Worm (Caenorhabditis elegans): ENCODE measurements around the gene T09D3.3.

The T09D3.3 gene

DNA sequence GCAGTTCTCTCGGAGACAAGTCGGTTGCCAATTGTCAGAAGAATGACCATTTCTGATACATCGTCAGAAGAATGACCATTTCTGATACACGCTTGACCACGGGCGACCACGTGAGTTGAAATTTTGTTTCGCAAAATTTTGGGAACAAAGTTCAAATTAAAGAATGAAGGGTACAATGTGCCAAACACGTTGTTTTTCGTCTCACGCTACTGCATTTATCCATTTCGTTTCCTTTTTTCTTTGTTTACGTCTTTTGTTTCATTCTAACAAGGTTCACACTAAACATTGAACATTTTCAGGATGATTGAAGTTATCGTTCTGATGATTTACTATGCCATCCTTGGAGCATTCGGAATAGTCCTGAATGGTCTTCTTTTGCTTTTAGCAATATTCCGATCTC is 2.1 kb upstream of the T09D3.3 start, which contains the start of gene srd-9:
Gene srd-9 (plus strand): TSS at position 301 of the 400 bp plus-strand sequence.
- no peak for TF ChIP-seq nhr-232 (tag; optimal IDR thresholded peaks at IDR 0.05)
- TF ChIP-seq pros-1 (tag; optimal IDR thresholded peaks at IDR 0.05): no peak
- TF ChIP-seq unc-3 (GFP tag; conservative IDR thresholded peaks at IDR 0.05): no peak
- TF ChIP-seq unc-3 (tag; optimal IDR thresholded peaks at IDR 0.05): no peak
- TF ChIP-seq ceh-6 (GFP tag; optimal IDR thresholded peaks at IDR 0.05): no peak
- no peak for TF ChIP-seq ceh-9 (tag; optimal IDR thresholded peaks at IDR 0.05)
- no peak for TF ChIP-seq ceh-45 (GFP tag; IDR thresholded peaks at IDR 0.05)
- TF ChIP-seq syd-9 (tag; optimal IDR thresholded peaks at IDR 0.05): no peak
- TF ChIP-seq K09A11.1 (tag; optimal IDR thresholded peaks at IDR 0.05; ENCODE audit: insufficient read depth): no peak
- no peak for TF ChIP-seq nhr-11 (tag; optimal IDR thresholded peaks at IDR 0.05)
- no peak for TF ChIP-seq npax-4 (tag; optimal IDR thresholded peaks at IDR 0.05)
- TF ChIP-seq hlh-8 (tag; optimal IDR thresholded peaks at IDR 0.05): no peak
- no peak for TF ChIP-seq ref-2 (tag; optimal IDR thresholded peaks at IDR 0.05)
- no peak for TF ChIP-seq hlh-13 (GFP tag; optimal IDR thresholded peaks at IDR 0.05)
- TF ChIP-seq ceh-48 (tag; optimal IDR thresholded peaks at IDR 0.05): no peak
- no peak for TF ChIP-seq zip-5 (tag; optimal IDR thresholded peaks at IDR 0.05)
- no peak for TF ChIP-seq ceh-14 (tag; optimal IDR thresholded peaks at IDR 0.05)
- no peak for TF ChIP-seq ceh-22 (tag; optimal IDR thresholded peaks at IDR 0.05)
- no peak for TF ChIP-seq odd-2 (tag; optimal IDR thresholded peaks at IDR 0.05)
- TF ChIP-seq eyg-1 (tag; optimal IDR thresholded peaks at IDR 0.05): no peak

DNA sequence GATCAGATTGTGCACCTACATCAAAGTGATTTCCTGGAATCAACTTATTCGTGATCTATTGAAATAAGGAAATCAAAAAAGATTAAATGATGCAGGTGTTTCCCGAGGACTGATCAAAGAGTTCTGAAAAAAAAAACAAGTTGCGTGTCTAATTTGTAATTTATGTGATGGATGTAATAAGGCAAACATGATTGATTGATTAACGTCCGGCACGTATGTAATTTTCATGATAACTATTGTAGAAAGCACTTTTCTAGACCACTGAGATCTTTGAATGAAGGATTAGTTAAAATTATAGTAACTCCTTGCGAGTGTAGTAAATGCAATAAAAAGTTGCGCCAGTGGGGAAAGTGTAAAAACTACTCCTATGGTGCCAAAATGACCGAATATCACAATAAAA is 4.0 kb downstream of the T09D3.3 start, which contains the start of gene srg-25:
Gene srg-25 (minus strand): TSS at position 101 of the 400 bp plus-strand sequence.
- TF ChIP-seq ceh-34 (tag; optimal IDR thresholded peaks at IDR 0.05) (no peak), npax-4 (tag; optimal IDR thresholded peaks at IDR 0.05) (no peak), fax-1 (tag; optimal IDR thresholded peaks at IDR 0.05) (no peak), ceh-19 (GFP tag; optimal IDR thresholded peaks at IDR 0.05) (no peak), ahr-1 (tag; optimal IDR thresholded peaks at IDR 0.05) (no peak)

DNA sequence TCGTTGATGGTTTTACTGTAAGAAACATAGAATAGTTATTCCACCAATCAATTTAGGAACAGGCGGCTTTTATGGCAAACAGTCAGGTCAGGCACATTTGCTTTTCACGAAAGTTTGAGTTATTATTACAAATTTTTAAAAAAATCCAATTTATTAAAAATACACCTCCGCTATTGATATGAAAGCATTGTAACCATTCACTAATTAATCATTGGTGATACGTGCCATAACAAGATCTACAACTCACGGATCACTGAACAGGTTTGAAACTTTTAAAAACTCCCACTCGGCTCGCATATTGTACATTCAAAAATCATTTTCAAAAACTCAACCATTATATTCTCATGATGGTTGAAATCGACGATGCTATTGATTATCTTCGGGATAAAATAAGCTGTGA is 9.9 kb downstream of the T09D3.3 start, which contains the start of gene srg-27:
Gene srg-27 (plus strand): TSS at position 301 of the 400 bp plus-strand sequence.
- TF ChIP-seq K02D7.2 (tag; optimal IDR thresholded peaks at IDR 0.05): no peak

DNA sequence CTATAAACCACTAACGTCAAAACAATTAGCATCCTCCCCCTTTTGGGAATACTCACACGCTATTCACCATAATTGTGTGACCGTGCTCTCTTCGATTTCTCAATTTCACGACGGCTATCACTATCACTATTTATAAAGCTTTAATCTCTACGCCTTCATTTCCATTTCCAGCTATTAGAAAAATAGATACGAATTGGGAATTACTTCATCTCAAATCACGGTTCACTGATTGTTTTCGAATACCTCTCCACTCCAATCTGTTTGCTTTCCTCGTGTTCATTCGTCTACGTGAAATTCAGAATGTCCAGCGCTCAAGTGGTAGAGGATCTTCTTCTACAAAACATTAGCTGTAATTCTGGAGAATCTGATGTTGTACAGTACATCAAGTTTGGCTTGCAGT is 12.5 kb downstream of the T09D3.3 start, which contains the start of gene srg-29:
Gene srg-29 (plus strand): TSS at position 301 of the 400 bp plus-strand sequence.
- TF ChIP-seq ceh-22 (tag; optimal IDR thresholded peaks at IDR 0.05) (no peak), hlh-6 (tag; optimal IDR thresholded peaks at IDR 0.05) (no peak), ztf-16 (tag; optimal IDR thresholded peaks at IDR 0.05) (no peak), K02D7.2 (tag; optimal IDR thresholded peaks at IDR 0.05) (no peak), K09A11.1 (tag; optimal IDR thresholded peaks at IDR 0.05; ENCODE audit: insufficient read depth) (no peak), nhr-11 (tag; optimal IDR thresholded peaks at IDR 0.05) (no peak), pha-2 (tag; optimal IDR thresholded peaks at IDR 0.05) (no peak), ref-2 (tag; optimal IDR thresholded peaks at IDR 0.05) (no peak), sox-2 (GFP tag; IDR thresholded peaks at IDR 0.05) (no peak), ama-1 (optimal IDR thresholded peaks at IDR 0.05) (no peak), pat-9 (tag; optimal IDR thresholded peaks at IDR 0.05) (no peak), unc-42 (tag; optimal IDR thresholded peaks at IDR 0.05) (no peak)

DNA sequence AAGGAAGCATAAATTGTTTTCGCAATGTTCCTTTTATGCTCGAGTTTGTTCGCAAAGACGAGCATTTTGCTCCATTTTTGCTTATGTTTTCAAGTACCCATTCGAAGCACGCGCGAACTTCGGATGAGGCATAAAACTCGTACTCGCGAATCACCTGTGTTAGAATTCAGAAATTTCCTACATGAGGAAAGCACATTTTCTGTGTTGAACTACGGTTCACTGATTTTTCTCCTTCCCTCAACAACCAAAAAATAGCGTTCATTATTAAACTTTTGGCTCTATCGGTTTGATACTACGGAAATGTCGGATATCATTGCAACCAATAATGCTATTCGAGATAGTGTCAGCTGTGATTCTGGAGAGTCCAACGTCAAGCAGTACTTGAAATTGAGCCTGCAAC is 14.8 kb downstream of the T09D3.3 start, which contains the start of gene srg-28:
Gene srg-28 (plus strand): TSS at position 301 of the 400 bp plus-strand sequence.
- TF ChIP-seq pha-4 (tag; optimal IDR thresholded peaks at IDR 0.05) (no peak), ttx-3 (tag; optimal IDR thresholded peaks at IDR 0.05) (no peak), ceh-30 (tag; optimal IDR thresholded peaks at IDR 0.05) (no peak), syd-9 (tag; optimal IDR thresholded peaks at IDR 0.05) (no peak), unc-3 (GFP tag; conservative IDR thresholded peaks at IDR 0.05) (no peak), unc-3 (tag; optimal IDR thresholded peaks at IDR 0.05) (no peak)
